Worm (Caenorhabditis elegans) whole organism, late embryonic: ENCODE data around the gene syx-4.

ENCODE experiments used
- ama-1 ChIP-seq: fragments of 150-350 bp; optimal IDR thresholded peaks from 2 replicates; lab custom pipeline; 2014
- ceh-2 ChIP-seq: sonication (generic microtip); optimal IDR thresholded peaks from 2 replicates; lab custom pipeline; 2016; ENCODE audit warnings: missing genotype, missing genetic modification characterization, missing compliant biosample characterization
- dve-1 ChIP-seq: sonication (generic microtip); optimal IDR thresholded peaks from 2 replicates; lab custom pipeline; 2017; ENCODE audit warnings: antibody characterized with exemption, mild to moderate bottlenecking, missing genetic modification characterization, missing compliant biosample characterization
- hlh-6 ChIP-seq: sonication (generic microtip); optimal IDR thresholded peaks from 2 replicates; lab custom pipeline; 2016; ENCODE audit warnings: missing genotype, missing genetic modification characterization, missing compliant biosample characterization
- nhr-11 ChIP-seq: fragments of 150-350 bp; optimal IDR thresholded peaks from 2 replicates; lab custom pipeline; 2014; ENCODE audit warnings: missing biosample characterization, missing genetic modification characterization
- pag-3 ChIP-seq: sonication (generic microtip); optimal IDR thresholded peaks from 2 replicates; lab custom pipeline; 2016; ENCODE audit warnings: missing compliant biosample characterization, missing genetic modification characterization, borderline replicate concordance
- sox-2 ChIP-seq: fragments of 200-800 bp; sonication (Bioruptor generic); IDR thresholded peaks from 2 replicates; pipeline ENCODE4 v1.3.6; 2022; ENCODE audit warnings: missing genetic modification reagents, missing genetic modification characterization, missing compliant biosample characterization

DNA sequence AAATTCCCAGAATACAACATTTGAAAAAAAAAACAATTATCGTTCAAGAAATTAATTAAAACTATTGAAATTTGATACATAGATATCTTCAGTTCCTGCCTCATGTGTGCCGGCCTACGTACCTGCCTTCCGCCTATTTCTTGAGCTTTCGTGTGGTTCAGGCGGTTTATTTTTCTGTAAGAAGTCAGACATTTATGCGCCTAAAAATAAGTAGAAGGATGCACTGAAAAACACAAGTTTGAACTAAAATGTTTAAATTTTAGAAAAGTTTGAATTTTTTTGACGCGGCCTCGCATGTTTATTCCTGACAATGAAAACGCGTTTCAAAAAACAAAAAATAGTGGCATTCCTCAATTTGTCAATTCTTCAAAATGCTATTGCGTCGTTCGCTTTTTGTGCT, 16.7 kb downstream of the syx-4 start, which contains the start of gene C28C12.11:
- TF ChIP-seq sox-2 (GFP tag; lab: Robert Waterston, UW) = no peak
- TF ChIP-seq dve-1 (tag; lab: Kevin White, UChicago) = no peak
- TF ChIP-seq ceh-2 (tag; lab: Kevin White, UChicago) = no peak
- no peak for TF ChIP-seq ama-1 (lab: Kevin White, UChicago)
- TF ChIP-seq hlh-6 (tag; lab: Kevin White, UChicago) = no peak
- TF ChIP-seq nhr-11 (tag; lab: Kevin White, UChicago) = no peak
- TF ChIP-seq pag-3 = no peak
